Worm (Caenorhabditis elegans) whole organism, L3 larva: ENCODE measurements around the gene pgph-1.

Source experiments
- R02D3.7 ChIP-seq: fragments of 150-350 bp; optimal IDR thresholded peaks from 2 replicates; lab custom pipeline; 2014; ENCODE audit warnings: missing biosample characterization, missing genetic modification characterization
- ZK546.5 ChIP-seq: sonication (generic microtip); optimal IDR thresholded peaks from 2 replicates; lab custom pipeline; 2017; ENCODE audit warnings: missing biosample characterization, missing genetic modification characterization
- aly-2 ChIP-seq: fragments of 150-350 bp; optimal IDR thresholded peaks from 2 replicates; lab custom pipeline; 2014; ENCODE audit warnings: missing biosample characterization, missing genetic modification characterization
- ceh-28 ChIP-seq: fragments of 150-350 bp; optimal IDR thresholded peaks from 2 replicates; lab custom pipeline; 2014; ENCODE audit warnings: missing biosample characterization, missing genetic modification reagents, missing genetic modification characterization
- ceh-82 ChIP-seq: fragments of 150-350 bp; optimal IDR thresholded peaks from 2 replicates; lab custom pipeline; 2014; ENCODE audit warnings: missing biosample characterization, missing genetic modification characterization
- ceh-9 ChIP-seq: sonication (generic microtip); optimal IDR thresholded peaks from 2 replicates; lab custom pipeline; 2018; ENCODE audit warnings: missing biosample characterization, missing genetic modification characterization
- daf-12 ChIP-seq: fragments of 150-350 bp; optimal IDR thresholded peaks from 2 replicates; lab custom pipeline; 2014; ENCODE audit warnings: missing biosample characterization, missing genetic modification reagents, missing genetic modification characterization
- egl-27 ChIP-seq: sonication (generic microtip); optimal IDR thresholded peaks from 4 replicates; lab custom pipeline; 2017; ENCODE audit warnings: missing biosample characterization, missing genetic modification reagents, missing genetic modification characterization
- egl-5 ChIP-seq: fragments of 150-350 bp; optimal IDR thresholded peaks from 2 replicates; lab custom pipeline; 2017; ENCODE audit warnings: missing biosample characterization, missing genetic modification reagents, missing genetic modification characterization, inconsistent platforms
- elt-1 ChIP-seq: fragments of 150-350 bp; optimal IDR thresholded peaks from 2 replicates; lab custom pipeline; 2014; ENCODE audit warnings: missing biosample characterization, missing genetic modification characterization
- elt-2 ChIP-seq: sonication (generic microtip); optimal IDR thresholded peaks from 2 replicates; lab custom pipeline; 2016; ENCODE audit warnings: missing genetic modification reagents, mild to moderate bottlenecking, missing genetic modification characterization, missing compliant biosample characterization
- elt-3 ChIP-seq, 3 experiments: fragments of 150-350 bp in 1 of 3; sonication (generic microtip) in 2 of 3; optimal IDR thresholded peaks; 2 replicates in 2 of 3; 4 replicates in 1 of 3; lab custom pipeline; 2014 to 2017; ENCODE audit warnings: missing biosample characterization in 3 of 3, missing genetic modification characterization in 3 of 3
- eor-1 ChIP-seq, 2 experiments: fragments of 150-350 bp; optimal IDR thresholded peaks; 2 replicates each; lab custom pipeline; 2014 to 2018; ENCODE audit warnings: missing biosample characterization in 2 of 2, missing genetic modification characterization in 2 of 2
- fkh-10 ChIP-seq: sonication (generic microtip); optimal IDR thresholded peaks from 2 replicates; lab custom pipeline; 2017; ENCODE audit warnings: missing biosample characterization, missing genetic modification reagents, missing genetic modification characterization
- fkh-2 ChIP-seq: fragments of 150-350 bp; optimal IDR thresholded peaks from 2 replicates; lab custom pipeline; 2014; ENCODE audit warnings: missing biosample characterization, missing genetic modification reagents, missing genetic modification characterization
- fos-1 ChIP-seq: fragments of 150-350 bp; optimal IDR thresholded peaks from 2 replicates; lab custom pipeline; 2014; ENCODE audit warnings: missing biosample characterization, missing genetic modification characterization
- hmg-11 ChIP-seq: sonication (generic microtip); optimal IDR thresholded peaks from 2 replicates; lab custom pipeline; 2016; ENCODE audit warnings: missing genetic modification characterization, missing compliant biosample characterization
- jun-1 ChIP-seq: fragments of 150-350 bp; optimal IDR thresholded peaks from 2 replicates; lab custom pipeline; 2014; ENCODE audit warnings: missing biosample characterization, missing genetic modification reagents, missing genetic modification characterization
- lin-15B ChIP-seq: fragments of 150-350 bp; optimal IDR thresholded peaks from 2 replicates; lab custom pipeline; 2014; ENCODE audit warnings: missing biosample characterization, missing genetic modification characterization
- lin-39 ChIP-seq: fragments of 150-350 bp; optimal IDR thresholded peaks from 2 replicates; lab custom pipeline; 2018; ENCODE audit warnings: missing biosample characterization, missing genetic modification reagents, missing genetic modification characterization
- lsy-12 ChIP-seq: sonication (generic microtip); optimal IDR thresholded peaks from 2 replicates; lab custom pipeline; 2016; ENCODE audit warnings: mild to moderate bottlenecking, missing genetic modification characterization, missing compliant biosample characterization
- mdl-1 ChIP-seq: fragments of 150-350 bp; optimal IDR thresholded peaks from 2 replicates; lab custom pipeline; 2014; ENCODE audit warnings: missing biosample characterization, missing genetic modification characterization
- nfya-1 ChIP-seq: sonication (generic microtip); optimal IDR thresholded peaks from 2 replicates; lab custom pipeline; 2017; ENCODE audit warnings: missing genetic modification characterization, mild to moderate bottlenecking, missing compliant biosample characterization, antibody characterized with exemption, moderate library complexity; ENCODE audit not compliant: insufficient read depth
- nhr-11 ChIP-seq: fragments of 150-350 bp; optimal IDR thresholded peaks from 2 replicates; lab custom pipeline; 2014; ENCODE audit warnings: missing biosample characterization, missing genetic modification characterization
- nhr-12 ChIP-seq: fragments of 150-350 bp; optimal IDR thresholded peaks from 2 replicates; lab custom pipeline; 2014; ENCODE audit warnings: missing biosample characterization, missing genetic modification characterization
- nhr-23 ChIP-seq: fragments of 150-350 bp; optimal IDR thresholded peaks from 2 replicates; lab custom pipeline; 2014; ENCODE audit warnings: missing biosample characterization, missing genetic modification reagents, missing genetic modification characterization
- nhr-25 ChIP-seq: sonication (generic microtip); optimal IDR thresholded peaks from 2 replicates; lab custom pipeline; 2017; ENCODE audit warnings: missing biosample characterization, missing genetic modification characterization
- nhr-43 ChIP-seq: sonication (generic microtip); optimal IDR thresholded peaks from 2 replicates; lab custom pipeline; 2016; ENCODE audit warnings: mild to moderate bottlenecking, missing genetic modification characterization, missing compliant biosample characterization; ENCODE audit not compliant: poor library complexity, severe bottlenecking
- nhr-67 ChIP-seq: fragments of 150-350 bp; optimal IDR thresholded peaks from 2 replicates; lab custom pipeline; 2014; ENCODE audit warnings: missing biosample characterization, missing genetic modification characterization
- nhr-76 ChIP-seq: fragments of 150-350 bp; sonication (generic microtip); optimal IDR thresholded peaks from 5 replicates; lab custom pipeline; 2014; ENCODE audit warnings: missing biosample characterization, missing genetic modification characterization
- nhr-77 ChIP-seq: fragments of 150-350 bp; optimal IDR thresholded peaks from 2 replicates; lab custom pipeline; 2014; ENCODE audit warnings: missing biosample characterization, missing genetic modification characterization
- pha-4 ChIP-seq: fragments of 150-350 bp; optimal IDR thresholded peaks from 2 replicates; lab custom pipeline; 2014; ENCODE audit warnings: missing biosample characterization, missing genetic modification reagents, missing genetic modification characterization
- pqm-1 ChIP-seq: fragments of 150-350 bp; optimal IDR thresholded peaks from 2 replicates; lab custom pipeline; 2017; ENCODE audit warnings: missing biosample characterization, missing genetic modification characterization, inconsistent platforms
- tbx-2 ChIP-seq: sonication (generic microtip); optimal IDR thresholded peaks from 2 replicates; lab custom pipeline; 2016; ENCODE audit warnings: mild to moderate bottlenecking, missing genetic modification characterization, missing compliant biosample characterization
- unc-39 ChIP-seq: sonication (generic microtip); optimal IDR thresholded peaks from 4 replicates; lab custom pipeline; 2017; ENCODE audit warnings: missing biosample characterization, missing genetic modification characterization
- unc-62 ChIP-seq: fragments of 150-350 bp; sonication (generic microtip); optimal IDR thresholded peaks from 4 replicates; lab custom pipeline; 2014; ENCODE audit warnings: missing biosample characterization, missing genetic modification reagents, missing genetic modification characterization
- zag-1 ChIP-seq: fragments of 150-350 bp; optimal IDR thresholded peaks from 2 replicates; lab custom pipeline; 2014; ENCODE audit warnings: missing biosample characterization, missing genetic modification characterization
- ztf-11 ChIP-seq: fragments of 150-350 bp; optimal IDR thresholded peaks from 2 replicates; lab custom pipeline; 2014; ENCODE audit warnings: missing biosample characterization, missing genetic modification characterization
- ztf-4 ChIP-seq: fragments of 150-350 bp; optimal IDR thresholded peaks from 2 replicates; lab custom pipeline; 2014; ENCODE audit warnings: missing biosample characterization, missing genetic modification characterization

The pgph-1 gene

ce11 chrV:5765081-5765480, 11.7 kb upstream of the pgph-1 start, which contains the start of gene pgph-2:
Gene pgph-2 (plus strand): TSS chrV:5765127.
- no peak for TF ChIP-seq hmg-11 (tag; lab: Kevin White, UChicago)
- no peak for TF ChIP-seq nhr-25 (tag; lab: Kevin White, UChicago)
- no peak for TF ChIP-seq unc-39
- TF ChIP-seq ztf-11 (tag; lab: Kevin White, UChicago), result no peak
- TF ChIP-seq nhr-77 (tag; lab: Kevin White, UChicago), result no peak
- peak; percentile 74 for TF ChIP-seq elt-2 (tag; lab: Kevin White, UChicago)
- TF ChIP-seq nhr-67 (tag; lab: Kevin White, UChicago), result no peak
- TF ChIP-seq pqm-1, result peak; percentile 76
- TF ChIP-seq nhr-12 (tag; lab: Kevin White, UChicago), result no peak
- TF ChIP-seq eor-1 (tag; optimal IDR thresholded peaks at IDR 0.05; lab: Kevin White, UChicago), result no peak
- no peak for TF ChIP-seq ceh-9 (tag; lab: Kevin White, UChicago)
- TF ChIP-seq ZK546.5 (tag; lab: Kevin White, UChicago), result no peak
- no peak for TF ChIP-seq daf-12
- peak; percentile 18 for TF ChIP-seq pha-4 (tag; lab: Kevin White, UChicago)

- TF ChIP-seq lin-39 (no peak), nfya-1 (tag; lab: Kevin White, UChicago) (peak; percentile 68), ceh-9 (tag; lab: Kevin White, UChicago) (no peak), daf-12 (no peak), mdl-1 (tag; lab: Kevin White, UChicago) (peak; percentile 81), egl-27 (peak; percentile 62), tbx-2 (tag; lab: Kevin White, UChicago) (peak; percentile 31), unc-62 (GFP tag; lab: Kevin White, UChicago) (no peak), elt-2 (tag; lab: Kevin White, UChicago) (peak; percentile 89), elt-1 (tag; lab: Kevin White, UChicago) (peak; percentile 46), nhr-76 (tag; lab: Kevin White, UChicago) (peak; percentile 54), nhr-43 (peak; percentile 70), pha-4 (tag; lab: Kevin White, UChicago) (peak; percentile 68), egl-5 (tag; lab: Kevin White, UChicago) (peak; percentile 40), ceh-28 (peak; percentile 46), elt-3 (tag; optimal IDR thresholded peaks at IDR 0.05; lab: Kevin White, UChicago) (peak in 1 of 3 experiments; percentile 72), nhr-25 (tag; lab: Kevin White, UChicago) (peak; percentile 92), lsy-12 (tag; lab: Kevin White, UChicago) (peak; percentile 29), pqm-1 (peak; percentile 93), nhr-11 (no peak), nhr-23 (peak; percentile 93), jun-1 (tag; lab: Kevin White, UChicago) (peak; percentile 73), ztf-4 (tag; lab: Kevin White, UChicago) (no peak), ZK546.5 (tag; lab: Kevin White, UChicago) (no peak)
These were observed 10.5 kb upstream of the pgph-1 start, which contains the start of gene pgph-3 for ce11 chrV:5763787-5764186. Gene pgph-3 (minus strand): TSS chrV:5763846.

- TF ChIP-seq pqm-1 (no peak), unc-62 (GFP tag; lab: Kevin White, UChicago) (no peak), zag-1 (tag; lab: Kevin White, UChicago) (no peak), ztf-4 (tag; lab: Kevin White, UChicago) (no peak), R02D3.7 (tag; lab: Kevin White, UChicago) (no peak), eor-1 (tag; optimal IDR thresholded peaks at IDR 0.05; lab: Kevin White, UChicago) (no peak), nhr-11 (no peak), daf-12 (no peak), lin-15B (no peak), lsy-12 (tag; lab: Kevin White, UChicago) (no peak), elt-3 (tag; optimal IDR thresholded peaks at IDR 0.05; lab: Kevin White, UChicago) (no peak), ztf-11 (tag; lab: Kevin White, UChicago) (no peak), ceh-82 (tag; lab: Kevin White, UChicago) (no peak), fkh-2 (tag; lab: Kevin White, UChicago) (no peak), ceh-9 (tag; lab: Kevin White, UChicago) (no peak)
- TF ChIP-seq, all 47 proteins: peak for 0
These were observed 6.8 kb upstream of the pgph-1 start, which contains the start of gene C53A3.1 for ce11 chrV:5760132-5760531. Gene C53A3.1 (minus strand): TSS chrV:5760232.

ce11 chrV:5758780-5759179, 5.4 kb upstream of the pgph-1 start, which contains the start of gene C53A3.4:
Gene C53A3.4 (minus strand): TSS chrV:5758880.
- TF ChIP-seq ztf-11 (tag; lab: Kevin White, UChicago) (no peak), egl-27 (no peak), nhr-11 (no peak), ceh-82 (tag; lab: Kevin White, UChicago) (no peak), fkh-10 (GFP tag; lab: Kevin White, UChicago) (no peak), aly-2 (tag; lab: Kevin White, UChicago) (no peak), fos-1 (tag; lab: Kevin White, UChicago) (no peak), zag-1 (tag; lab: Kevin White, UChicago) (no peak), pqm-1 (no peak), lsy-12 (tag; lab: Kevin White, UChicago) (no peak), R02D3.7 (tag; lab: Kevin White, UChicago) (no peak), pha-4 (tag; lab: Kevin White, UChicago) (no peak), nfya-1 (tag; lab: Kevin White, UChicago) (no peak)
